In genomic region chr3L:15199216-15200090, dm6 we compare ENCODE assay signal across 2 fruit fly cellular contexts.
TF ChIP-seq lines count a peak whose summit lies in the region.

No protein-coding gene starts in this region.

- TF ChIP-seq CTCF in whole organism, embryonic (GFP tag; optimal IDR thresholded peaks at IDR 0.05; lab: Kevin White, UChicago), result no peak

TF ChIP-seq in whole organism, embryonic, 481 proteins besides CTCF, POLR2A, EP300 and RAD21 (continues in another document):
- peak; percentile 20; the same call in 1 of the 2 replicates for TF ChIP-seq ara (GFP tag; IDR thresholded peaks at IDR 0.05; lab: Robert Waterston, UW)
- peak; percentile 48 for TF ChIP-seq unpg (GFP tag; optimal IDR thresholded peaks at IDR 0.05; lab: Kevin White, UChicago)
- TF ChIP-seq Vsx1 (GFP tag; optimal IDR thresholded peaks at IDR 0.05; lab: Kevin White, UChicago), result no peak
- no peak for TF ChIP-seq rib (GFP tag; IDR thresholded peaks at IDR 0.05; lab: Robert Waterston, UW)
- peak; percentile 77 for TF ChIP-seq Ets65A (GFP tag; lab: Kevin White, UChicago)
- no peak for TF ChIP-seq CG9817 (tag; optimal IDR thresholded peaks at IDR 0.05; lab: Kevin White, UChicago)
- TF ChIP-seq stwl (tag; optimal IDR thresholded peaks at IDR 0.05; lab: Kevin White, UChicago), result peak; percentile 33
- no peak for TF ChIP-seq CG6683 (GFP tag; optimal IDR thresholded peaks at IDR 0.05; lab: Kevin White, UChicago)
- peak; percentile 10 for TF ChIP-seq Camta (GFP tag; optimal IDR thresholded peaks at IDR 0.05; lab: Kevin White, UChicago)
- TF ChIP-seq esg (GFP tag; conservative IDR thresholded peaks at IDR 0.05; lab: Robert Waterston, UW), result no peak
- 0 out of 2 replicates have a peak, but pooled peaks have one; percentile 22 for TF ChIP-seq peb (GFP tag; IDR thresholded peaks at IDR 0.05; lab: Robert Waterston, UW)
- peak; percentile 43 for TF ChIP-seq Hsf (GFP tag; optimal IDR thresholded peaks at IDR 0.05; lab: Kevin White, UChicago)
- no peak for TF ChIP-seq Dad (GFP tag; optimal IDR thresholded peaks at IDR 0.05; lab: Kevin White, UChicago)
- no peak for TF ChIP-seq toy (GFP tag; IDR thresholded peaks at IDR 0.05; lab: Robert Waterston, UW)
- peak; percentile 50; the same call in 1 of the 3 replicates for TF ChIP-seq zfh1 (GFP tag; IDR thresholded peaks at IDR 0.05; lab: Robert Waterston, UW)
- no peak for TF ChIP-seq CG5180 (GFP tag; optimal IDR thresholded peaks at IDR 0.05; lab: Kevin White, UChicago)
- TF ChIP-seq CG4424 (GFP tag; optimal IDR thresholded peaks at IDR 0.05; lab: Kevin White, UChicago), result peak; percentile 44
- no peak for TF ChIP-seq exex (tag; optimal IDR thresholded peaks at IDR 0.05; lab: Kevin White, UChicago)
- no peak for TF ChIP-seq CG6272 (GFP tag; IDR thresholded peaks at IDR 0.05; lab: Robert Waterston, UW)
- TF ChIP-seq kay (GFP tag; optimal IDR thresholded peaks at IDR 0.05; lab: Kevin White, UChicago), result no peak
- TF ChIP-seq MBD-R2 (GFP tag; IDR thresholded peaks at IDR 0.05; lab: Robert Waterston, UW), result no peak
- TF ChIP-seq sim (GFP tag; IDR thresholded peaks at IDR 0.05; lab: Robert Waterston, UW), result no peak
- TF ChIP-seq Pdp1 (GFP tag; optimal IDR thresholded peaks at IDR 0.05; lab: Kevin White, UChicago), result no peak
- TF ChIP-seq CG9876 (GFP tag; optimal IDR thresholded peaks at IDR 0.05; lab: Kevin White, UChicago), result no peak
- TF ChIP-seq CG4854 (GFP tag; optimal IDR thresholded peaks at IDR 0.05; lab: Kevin White, UChicago), result no peak
- TF ChIP-seq chif (GFP tag; optimal IDR thresholded peaks at IDR 0.05; lab: Kevin White, UChicago), result peak in 1 of 2 experiments; percentile 39
- no peak for TF ChIP-seq CG9215 (GFP tag; IDR thresholded peaks at IDR 0.05; lab: Robert Waterston, UW)
- TF ChIP-seq CG8924 (tag; optimal IDR thresholded peaks at IDR 0.05; lab: Kevin White, UChicago), result peak; percentile 13
- TF ChIP-seq Spps (tag; optimal IDR thresholded peaks at IDR 0.05; lab: Kevin White, UChicago), result peak; percentile 34
- TF ChIP-seq Hand (GFP tag; optimal IDR thresholded peaks at IDR 0.05; lab: Kevin White, UChicago), result no peak
- TF ChIP-seq Nf-YC (tag; optimal IDR thresholded peaks at IDR 0.05; lab: Kevin White, UChicago), result no peak
- peak; percentile 0 for TF ChIP-seq CG16863 (GFP tag; optimal IDR thresholded peaks at IDR 0.05; lab: Kevin White, UChicago)
- TF ChIP-seq ro (GFP tag; IDR thresholded peaks at IDR 0.05; lab: Robert Waterston, UW), result no peak
- TF ChIP-seq Ptx1 (GFP tag; IDR thresholded peaks at IDR 0.05; lab: Robert Waterston, UW), result no peak
- no peak for TF ChIP-seq ac (GFP tag; optimal IDR thresholded peaks at IDR 0.05; lab: Kevin White, UChicago)
- TF ChIP-seq az2 (GFP tag; optimal IDR thresholded peaks at IDR 0.05; lab: Kevin White, UChicago), result peak; percentile 37
- TF ChIP-seq Optix (GFP tag; IDR thresholded peaks at IDR 0.05; lab: Robert Waterston, UW), result no peak
- peak; percentile 15 for TF ChIP-seq D19A (tag; optimal IDR thresholded peaks at IDR 0.05; lab: Kevin White, UChicago)
- TF ChIP-seq CG13424 (tag; optimal IDR thresholded peaks at IDR 0.05; lab: Kevin White, UChicago), result no peak
- peak; percentile 50 for TF ChIP-seq trem (tag; optimal IDR thresholded peaks at IDR 0.05; lab: Kevin White, UChicago)
- TF ChIP-seq CG8281 (tag; optimal IDR thresholded peaks at IDR 0.05; lab: Kevin White, UChicago), result no peak
- no peak for TF ChIP-seq Neu2 (GFP tag; optimal IDR thresholded peaks at IDR 0.05; lab: Kevin White, UChicago; ENCODE audit: borderline replicate concordance)
- TF ChIP-seq fd96Cb (tag; optimal IDR thresholded peaks at IDR 0.05; lab: Kevin White, UChicago), result peak; percentile 42
- no peak for TF ChIP-seq CG10462 (GFP tag; optimal IDR thresholded peaks at IDR 0.05; lab: Kevin White, UChicago)
- TF ChIP-seq CG30431 (GFP tag; optimal IDR thresholded peaks at IDR 0.05; lab: Kevin White, UChicago), result peak; percentile 7
- no peak for TF ChIP-seq Abd-B (GFP tag; optimal IDR thresholded peaks at IDR 0.05; lab: Kevin White, UChicago)
- TF ChIP-seq CG1647 (GFP tag; optimal IDR thresholded peaks at IDR 0.05; lab: Kevin White, UChicago), result no peak

TF ChIP-seq in whole organism, prepupa, 60 proteins besides CTCF, POLR2A, EP300 and RAD21:
- TF ChIP-seq CG16779 (tag; optimal IDR thresholded peaks at IDR 0.05; lab: Kevin White, UChicago), result no peak
- peak; percentile 1 for TF ChIP-seq Met (GFP tag; optimal IDR thresholded peaks at IDR 0.05; lab: Kevin White, UChicago)
- peak; percentile 30 for TF ChIP-seq Eip78C (GFP tag; lab: Kevin White, UChicago)
TF ChIP-seq in whole organism, prepupa: peak in this region for 2.

Comparison
In these comparisons a context has a peak if more than half of its experiments do, and no peak if none do; other contexts are left out.
1. Of the 7 proteins assayed by ChIP-seq in both whole organism, embryonic and whole organism, prepupa: peak only in whole organism, embryonic: Blimp-1, Gug and Sox102F; only in whole organism, prepupa: none; in both: none; in neither: 4.